Worm (Caenorhabditis elegans): ENCODE data around the gene W07G1.7.

ce11 chrII:14008359-14008758 is 42.2 kb upstream of the W07G1.7 start, which contains the start of gene F01D5.7:
- TF ChIP-seq dmd-4 (tag; optimal IDR thresholded peaks at IDR 0.05; ENCODE audit: borderline replicate concordance): no peak
- TF ChIP-seq rnt-1 (tag; optimal IDR thresholded peaks at IDR 0.05): no peak
- TF ChIP-seq nhr-11 (tag; optimal IDR thresholded peaks at IDR 0.05): no peak
- TF ChIP-seq dve-1 (tag; optimal IDR thresholded peaks at IDR 0.05): no peak
- TF ChIP-seq ceh-14 (tag; optimal IDR thresholded peaks at IDR 0.05): no peak
- TF ChIP-seq ceh-19 (GFP tag; optimal IDR thresholded peaks at IDR 0.05): no peak
- TF ChIP-seq C08G9.2 (tag; optimal IDR thresholded peaks at IDR 0.05): no peak
- TF ChIP-seq pat-9 (tag; optimal IDR thresholded peaks at IDR 0.05): no peak
- no peak for TF ChIP-seq unc-86 (tag; optimal IDR thresholded peaks at IDR 0.05)
- no peak for TF ChIP-seq ttx-3 (tag; optimal IDR thresholded peaks at IDR 0.05)
- no peak for TF ChIP-seq hlh-15 (tag; optimal IDR thresholded peaks at IDR 0.05)
- no peak for TF ChIP-seq ama-1 (optimal IDR thresholded peaks at IDR 0.05)

Measured in whole organism, late embryonic.